Worm (Caenorhabditis elegans) whole organism, young adult: ENCODE measurements around the gene Y19D2B.1.

Experiments used
- B0019.2 ChIP-seq: fragments of 200-800 bp; sonication (Bioruptor generic); conservative IDR thresholded peaks from 2 replicates; pipeline ENCODE4 v1.3.6; 2022; ENCODE audit warnings: missing genetic modification reagents, missing genetic modification characterization, missing compliant biosample characterization
- B0261.1 ChIP-seq: sonication (generic microtip); optimal IDR thresholded peaks from 2 replicates; lab custom pipeline; 2016; ENCODE audit warnings: mild to moderate bottlenecking, missing genetic modification characterization, moderate library complexity, missing compliant biosample characterization
- C06A6.2 ChIP-seq: fragments of 200-800 bp; sonication (Bioruptor generic); conservative IDR thresholded peaks from 2 replicates; pipeline ENCODE4 v1.3.6; 2022; ENCODE audit warnings: missing genetic modification characterization, missing compliant biosample characterization
- C17E4.6 ChIP-seq: fragments of 200-800 bp; sonication (Bioruptor generic); IDR thresholded peaks from 2 replicates; pipeline ENCODE4 v1.3.6; 2022; ENCODE audit warnings: missing genetic modification reagents, missing genetic modification characterization, missing compliant biosample characterization
- F33H1.4 ChIP-seq: fragments of 200-800 bp; sonication (Bioruptor generic); IDR thresholded peaks from 2 replicates; pipeline ENCODE4 v1.3.6; 2022; ENCODE audit warnings: missing genetic modification reagents, missing genetic modification characterization, missing compliant biosample characterization
- F39B2.1 ChIP-seq: fragments of 200-800 bp; sonication (Bioruptor generic); IDR thresholded peaks from 2 replicates; pipeline ENCODE4 v1.3.6; 2022; ENCODE audit warnings: missing genetic modification reagents, missing genetic modification characterization, missing compliant biosample characterization
- Y53G8AR.9 ChIP-seq: fragments of 200-800 bp; sonication (Bioruptor generic); conservative IDR thresholded peaks from 2 replicates; pipeline ENCODE4 v1.3.6; 2022; ENCODE audit warnings: missing genetic modification reagents, missing genetic modification characterization, missing compliant biosample characterization
- Y79H2A.3 ChIP-seq: fragments of 200-800 bp; sonication (Bioruptor generic); conservative IDR thresholded peaks from 2 replicates; pipeline ENCODE4 v1.3.6; 2022; ENCODE audit warnings: missing genetic modification reagents, missing genetic modification characterization, missing compliant biosample characterization
- ama-1 ChIP-seq, 3 experiments: fragments of 150-350 bp in 1 of 3; sonication (generic microtip) in 2 of 3; optimal IDR thresholded peaks; 2 replicates each; lab custom pipeline; 2014 to 2018; ENCODE audit warnings: missing biosample characterization in 2 of 3, missing genetic modification characterization in 2 of 3, missing genetic modification reagents in 2 of 3
- athp-1 ChIP-seq: sonication (generic microtip); optimal IDR thresholded peaks from 2 replicates; lab custom pipeline; 2017; ENCODE audit warnings: mild to moderate bottlenecking, missing genetic modification characterization, missing compliant biosample characterization
- attf-3 ChIP-seq: fragments of 200-800 bp; sonication (Bioruptor generic); conservative IDR thresholded peaks from 2 replicates; pipeline ENCODE4 v1.3.6; 2022; ENCODE audit warnings: missing genetic modification reagents, missing genetic modification characterization, missing compliant biosample characterization
- attf-6 ChIP-seq: fragments of 200-800 bp; sonication (Bioruptor generic); IDR thresholded peaks from 2 replicates; pipeline ENCODE4 v1.3.6; 2022; ENCODE audit warnings: missing genetic modification reagents, missing genetic modification characterization, missing compliant biosample characterization
- cebp-1 ChIP-seq, 2 experiments: fragments of 200-800 bp in 1 of 2; sonication (Bioruptor generic) in 1 of 2; sonication (generic microtip) in 1 of 2; IDR thresholded peaks in 1 of 2; optimal IDR thresholded peaks in 1 of 2; 2 replicates each; pipeline versions ENCODE4 v1.3.6 to Lab custom; 2017 to 2022; ENCODE audit warnings: missing compliant biosample characterization in 2 of 2, missing genetic modification characterization in 2 of 2, mild to moderate bottlenecking in 1 of 2, missing genetic modification reagents in 1 of 2, moderate library complexity in 1 of 2
- ceh-100 ChIP-seq: fragments of 200-800 bp; sonication (Bioruptor generic); IDR thresholded peaks from 2 replicates; pipeline ENCODE4 v1.3.6; 2022; ENCODE audit warnings: missing genetic modification reagents, missing genetic modification characterization, missing compliant biosample characterization
- ceh-58 ChIP-seq: fragments of 200-800 bp; sonication (Bioruptor generic); IDR thresholded peaks from 2 replicates; pipeline ENCODE4 v1.3.6; 2022; ENCODE audit warnings: missing genetic modification characterization, missing compliant biosample characterization
- dox-1 ChIP-seq: fragments of 200-800 bp; sonication (Bioruptor generic); IDR thresholded peaks from 2 replicates; pipeline ENCODE4 v1.3.6; 2022; ENCODE audit warnings: missing genetic modification reagents, missing genetic modification characterization, missing compliant biosample characterization
- dpl-1 ChIP-seq: fragments of 150-350 bp; optimal IDR thresholded peaks from 2 replicates; lab custom pipeline; 2014; ENCODE audit warnings: missing biosample characterization, missing genetic modification reagents, missing genetic modification characterization
- efl-1 ChIP-seq: fragments of 150-350 bp; optimal IDR thresholded peaks from 2 replicates; lab custom pipeline; 2014; ENCODE audit warnings: missing biosample characterization, missing genetic modification reagents, missing genetic modification characterization
- gei-17 ChIP-seq: fragments of 200-800 bp; sonication (Bioruptor generic); optimal IDR thresholded peaks from 2 replicates; lab custom pipeline; 2018; ENCODE audit warnings: mild to moderate bottlenecking, missing genetic modification characterization, missing compliant biosample characterization
- him-1 ChIP-seq: sonication (generic microtip); optimal IDR thresholded peaks from 2 replicates; lab custom pipeline; 2016; ENCODE audit warnings: missing genotype, missing genetic modification reagents, missing genetic modification characterization, missing compliant biosample characterization
- hmg-1.2 ChIP-seq: fragments of 200-800 bp; sonication (Bioruptor generic); IDR thresholded peaks from 2 replicates; pipeline ENCODE4 v1.3.6; 2022; ENCODE audit warnings: missing genetic modification reagents, missing genetic modification characterization, missing compliant biosample characterization
- hmg-20 ChIP-seq: fragments of 200-800 bp; sonication (Bioruptor generic); IDR thresholded peaks from 2 replicates; pipeline ENCODE4 v1.3.6; 2022; ENCODE audit warnings: missing genetic modification reagents, missing genetic modification characterization, missing compliant biosample characterization
- hrde-1 ChIP-seq: sonication (generic microtip); optimal IDR thresholded peaks from 2 replicates; lab custom pipeline; 2016; ENCODE audit warnings: missing genetic modification characterization, mild to moderate bottlenecking, missing compliant biosample characterization, moderate library complexity, missing genotype, missing genetic modification reagents, borderline replicate concordance
- let-607 ChIP-seq, 2 experiments: fragments of 200-800 bp in 1 of 2; sonication (Bioruptor generic) in 1 of 2; sonication (generic microtip) in 1 of 2; optimal IDR thresholded peaks; 2 replicates each; lab custom pipeline; 2016 to 2018; ENCODE audit warnings: mild to moderate bottlenecking in 2 of 2, missing compliant biosample characterization in 2 of 2, missing genetic modification characterization in 2 of 2, moderate library complexity in 2 of 2, missing genotype in 1 of 2
- lin-26 ChIP-seq: fragments of 200-800 bp; sonication (Bioruptor generic); IDR thresholded peaks from 2 replicates; pipeline ENCODE4 v1.3.6; 2022; ENCODE audit warnings: missing genetic modification reagents, missing genetic modification characterization, missing compliant biosample characterization
- lin-35 ChIP-seq, 3 experiments: fragments of 150-350 bp in 2 of 3; sonication (generic microtip) in 1 of 3; optimal IDR thresholded peaks; 2 replicates each; lab custom pipeline; 2014 to 2018; ENCODE audit warnings: missing biosample characterization in 3 of 3, missing genetic modification characterization in 3 of 3, missing genetic modification reagents in 3 of 3
- lin-54 ChIP-seq: fragments of 200-800 bp; sonication (Bioruptor generic); optimal IDR thresholded peaks from 2 replicates; lab custom pipeline; 2018; ENCODE audit warnings: mild to moderate bottlenecking, missing genetic modification characterization, missing compliant biosample characterization
- lsl-1 ChIP-seq: fragments of 200-800 bp; sonication (Bioruptor generic); optimal IDR thresholded peaks from 2 replicates; lab custom pipeline; 2018; ENCODE audit warnings: mild to moderate bottlenecking, missing genetic modification characterization, moderate library complexity, missing compliant biosample characterization
- madf-6 ChIP-seq: fragments of 200-800 bp; sonication (Bioruptor generic); IDR thresholded peaks from 2 replicates; pipeline ENCODE4 v1.3.6; 2022; ENCODE audit warnings: missing genetic modification reagents, missing genetic modification characterization, missing compliant biosample characterization
- mcd-1 ChIP-seq: fragments of 200-800 bp; sonication (Bioruptor generic); IDR thresholded peaks from 2 replicates; pipeline ENCODE4 v1.3.6; 2022; ENCODE audit warnings: missing genetic modification reagents, missing genetic modification characterization, missing compliant biosample characterization
- mes-4 ChIP-seq: sonication (generic microtip); optimal IDR thresholded peaks from 2 replicates; lab custom pipeline; 2016; ENCODE audit warnings: missing genotype, missing genetic modification characterization, missing compliant biosample characterization
- mxl-1 ChIP-seq: sonication (generic microtip); optimal IDR thresholded peaks from 2 replicates; lab custom pipeline; 2016; ENCODE audit warnings: missing genetic modification characterization, missing compliant biosample characterization
- nfyb-1 ChIP-seq: fragments of 200-800 bp; sonication (Bioruptor generic); IDR thresholded peaks from 2 replicates; pipeline ENCODE4 v1.3.6; 2022; ENCODE audit warnings: missing genetic modification reagents, missing genetic modification characterization, missing compliant biosample characterization
- nhr-80 ChIP-seq: sonication (generic microtip); optimal IDR thresholded peaks from 2 replicates; lab custom pipeline; 2016; ENCODE audit warnings: missing genetic modification characterization, missing compliant biosample characterization
- sdz-38 ChIP-seq: sonication (generic microtip); optimal IDR thresholded peaks from 2 replicates; lab custom pipeline; 2016; ENCODE audit warnings: missing genotype, missing genetic modification characterization, missing compliant biosample characterization
- snpc-4 ChIP-seq, 5 experiments: fragments of 150-350 bp in 1 of 5; sonication (generic microtip) in 4 of 5; optimal IDR thresholded peaks; 2 replicates each; lab custom pipeline; 2014 to 2018; ENCODE audit warnings: missing genetic modification characterization in 5 of 5, missing biosample characterization in 3 of 5, antibody characterized with exemption in 2 of 5, mild to moderate bottlenecking in 2 of 5, missing compliant biosample characterization in 2 of 5, missing genotype in 2 of 5, moderate library complexity in 2 of 5, missing genetic modification reagents in 1 of 5
- tbp1 ChIP-seq: fragments of 200-800 bp; sonication (Bioruptor generic); optimal IDR thresholded peaks from 2 replicates; lab custom pipeline; 2018; ENCODE audit warnings: mild to moderate bottlenecking, missing genetic modification characterization, missing compliant biosample characterization
- tbx-9 ChIP-seq: sonication (generic microtip); optimal IDR thresholded peaks from 2 replicates; lab custom pipeline; 2016; ENCODE audit warnings: borderline replicate concordance, missing genetic modification characterization, inconsistent platforms, missing compliant biosample characterization
- tlf-1 ChIP-seq: fragments of 200-800 bp; sonication (Bioruptor generic); optimal IDR thresholded peaks from 2 replicates; lab custom pipeline; 2018; ENCODE audit warnings: mild to moderate bottlenecking, missing genetic modification characterization, missing compliant biosample characterization
- unc-130 ChIP-seq: sonication (generic microtip); optimal IDR thresholded peaks from 2 replicates; lab custom pipeline; 2016; ENCODE audit warnings: missing genetic modification reagents, missing genetic modification characterization, missing compliant biosample characterization
- xnd-1 ChIP-seq: sonication (generic microtip); optimal IDR thresholded peaks from 2 replicates; lab custom pipeline; 2016; ENCODE audit warnings: missing genotype, missing genetic modification reagents, missing genetic modification characterization, missing compliant biosample characterization
- ztf-6 ChIP-seq: fragments of 200-800 bp; sonication (Bioruptor generic); IDR thresholded peaks from 2 replicates; pipeline ENCODE4 v1.3.6; 2022; ENCODE audit warnings: missing genetic modification reagents, missing genetic modification characterization, missing compliant biosample characterization

Y19D2B.1 gene

ce11 chrII:10950107-10950679 lies 27.4 kb upstream of the Y19D2B.1 start, which contains the start of gene gst-5:
gst-5 (plus strand) TSS chrII:10950352.
- TF ChIP-seq cebp-1 (GFP tag; IDR thresholded peaks at IDR 0.05; lab: Robert Waterston, UW) (peak; percentile 22; the same call in 1 of the 2 replicates), cebp-1 (tag; optimal IDR thresholded peaks at IDR 0.05; lab: Kevin White, UChicago) (peak; percentile 66), tbp1 (peak; percentile 2), dox-1 (GFP tag; lab: Robert Waterston, UW) (peak; percentile 45; the same call in 1 of the 2 replicates), hmg-20 (GFP tag; lab: Robert Waterston, UW) (no peak), attf-6 (GFP tag; lab: Robert Waterston, UW) (no peak), B0261.1 (no peak), hmg-1.2 (GFP tag; lab: Robert Waterston, UW) (peak; percentile 24; the same call in 1 of the 2 replicates), Y79H2A.3 (no peak), athp-1 (tag; lab: Kevin White, UChicago) (no peak), B0019.2 (no peak), mes-4 (tag; lab: Kevin White, UChicago) (no peak), ama-1 (optimal IDR thresholded peaks at IDR 0.05; lab: Kevin White, UChicago) (no peak), ama-1 (GFP tag; optimal IDR thresholded peaks at IDR 0.05; lab: Kevin White, UChicago) (no peak), lin-26 (0 out of 2 replicates have a peak, but pooled peaks have one; percentile 13), sdz-38 (no peak), nhr-80 (peak; percentile 9), him-1 (tag; lab: Kevin White, UChicago) (no peak), mxl-1 (no peak), ceh-58 (GFP tag; lab: Robert Waterston, UW) (no peak), unc-130 (no peak), F39B2.1 (GFP tag; lab: Robert Waterston, UW) (no peak), hrde-1 (no peak), xnd-1 (no peak), ceh-100 (GFP tag; lab: Robert Waterston, UW) (no peak)

ce11 chrII:10949383-10949782 lies 26.6 kb upstream of the Y19D2B.1 start:
- TF ChIP-seq Y53G8AR.9 (GFP tag; lab: Robert Waterston, UW), result no peak
- no peak for TF ChIP-seq ceh-58 (GFP tag; lab: Robert Waterston, UW)
- no peak for TF ChIP-seq cebp-1 (GFP tag; IDR thresholded peaks at IDR 0.05; lab: Robert Waterston, UW)
- peak; percentile 56 for TF ChIP-seq cebp-1 (tag; optimal IDR thresholded peaks at IDR 0.05; lab: Kevin White, UChicago)
- peak; percentile 58 for TF ChIP-seq nhr-80
- no peak for TF ChIP-seq mes-4 (tag; lab: Kevin White, UChicago)
- no peak for TF ChIP-seq tbx-9 (tag; lab: Kevin White, UChicago)
- TF ChIP-seq athp-1 (tag; lab: Kevin White, UChicago), result no peak
- no peak for TF ChIP-seq let-607 (tag; optimal IDR thresholded peaks at IDR 0.05; lab: Kevin White, UChicago)
- TF ChIP-seq B0261.1, result no peak
- TF ChIP-seq C06A6.2 (GFP tag; lab: Robert Waterston, UW), result no peak
- no peak for TF ChIP-seq snpc-4 (GFP tag; optimal IDR thresholded peaks at IDR 0.05; lab: Kevin White, UChicago)
- no peak for TF ChIP-seq snpc-4 (tag; optimal IDR thresholded peaks at IDR 0.05; lab: Kevin White, UChicago)
- no peak for TF ChIP-seq ztf-6

ce11 chrII:10948236-10949025 lies 25.7 kb upstream of the Y19D2B.1 start:
- TF ChIP-seq dpl-1 (GFP tag; lab: Kevin White, UChicago), result peak; percentile 18
- peak; percentile 75 for TF ChIP-seq lin-54
- TF ChIP-seq tlf-1, result no peak
- no peak for TF ChIP-seq F39B2.1 (GFP tag; lab: Robert Waterston, UW)
- TF ChIP-seq lin-35 (GFP tag; optimal IDR thresholded peaks at IDR 0.05; lab: Kevin White, UChicago), result peak in 1 of 3 experiments; percentile 26
- peak; percentile 57 for TF ChIP-seq efl-1 (GFP tag; lab: Kevin White, UChicago)
- TF ChIP-seq F33H1.4 (GFP tag; lab: Robert Waterston, UW), result peak; percentile 54
- TF ChIP-seq gei-17 (GFP tag; lab: Kevin White, UChicago), result no peak
- no peak for TF ChIP-seq attf-3 (GFP tag; lab: Robert Waterston, UW)
- TF ChIP-seq madf-6 (GFP tag; lab: Robert Waterston, UW), result peak; percentile 63
- TF ChIP-seq lsl-1 (GFP tag; lab: Kevin White, UChicago), result peak; percentile 39
- TF ChIP-seq mcd-1 (GFP tag; lab: Robert Waterston, UW), result peak; percentile 57
- TF ChIP-seq C17E4.6 (GFP tag; lab: Robert Waterston, UW), result no peak
- TF ChIP-seq nfyb-1 (GFP tag; lab: Robert Waterston, UW), result 0 out of 2 replicates have a peak, but pooled peaks have one; percentile 17
